Fruit fly (Drosophila melanogaster): ENCODE results near the gene bigmax.

- TF ChIP-seq Atf-2 (GFP tag; optimal IDR thresholded peaks at IDR 0.05) (peak; percentile 34), CG15011 (GFP tag; optimal IDR thresholded peaks at IDR 0.05) (no peak), slbo (GFP tag; IDR thresholded peaks at IDR 0.05) (peak; percentile 78), lola (GFP tag; optimal IDR thresholded peaks at IDR 0.05) (peak in 1 of 3 experiments; percentile 5)
Observed at dm6 chr3R:27263434-27264215, 24.7 kb downstream of the bigmax start, which contains the start of gene woc.

All from whole organism, embryonic.